ENCODE assay signal across 1 fruit fly cellular context in the genomic region with DNA sequence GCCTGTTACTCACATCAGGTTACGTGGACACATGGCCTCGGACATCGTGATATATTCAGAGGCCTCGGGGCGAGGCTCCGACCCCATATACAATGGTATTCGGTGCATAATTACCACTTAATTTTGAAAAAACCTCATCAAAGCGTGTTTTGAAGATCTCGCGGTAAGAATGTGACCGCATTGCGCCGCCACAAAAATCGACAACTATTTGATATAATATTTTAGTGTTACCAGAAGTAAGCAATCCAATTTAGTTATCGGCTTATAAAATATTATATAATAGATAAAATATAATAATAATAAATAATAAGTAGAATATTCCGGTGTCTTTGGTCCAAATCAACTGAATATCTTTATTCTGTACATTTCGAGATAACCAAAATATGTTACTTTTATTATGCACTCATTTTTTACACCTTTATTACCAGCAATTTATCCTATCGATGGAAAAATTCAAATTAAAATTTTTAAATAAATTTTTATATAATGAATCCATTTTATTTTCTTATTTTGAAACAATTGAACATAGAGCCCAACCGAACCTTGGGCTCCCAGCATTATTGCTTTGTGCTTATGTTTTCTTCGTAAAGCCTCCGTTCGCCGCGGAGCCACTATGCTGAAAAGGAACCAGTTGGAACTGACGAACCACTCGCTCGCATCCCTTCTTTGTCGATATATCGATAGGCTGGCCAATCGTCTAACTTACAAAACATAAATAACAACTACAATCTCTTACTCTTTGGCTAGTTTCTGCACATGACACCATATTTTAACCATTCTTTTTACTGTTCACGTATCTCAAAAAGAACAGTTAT.
A peak's percentile ranks its signal among the peaks of the same experiment; 100 is the strongest.
TF ChIP-seq lines count a peak whose summit lies in the region.

A gene (minus strand): TSS at position 211 of the 815 bp plus-strand sequence.
A gene (plus strand): TSS at position 690 of the 815 bp plus-strand sequence.

TF ChIP-seq in whole organism, embryonic, 481 proteins besides CTCF, POLR2A, EP300 and RAD21 (continued from another document and continues in another):
- TF ChIP-seq amos (GFP tag; IDR thresholded peaks at IDR 0.05; lab: Robert Waterston, UW; ENCODE audit: partially characterized antibody) (peak; percentile 86), CG17385 (GFP tag; optimal IDR thresholded peaks at IDR 0.05; lab: Kevin White, UChicago) (no peak), Ssrp (tag; optimal IDR thresholded peaks at IDR 0.05; lab: Kevin White, UChicago) (no peak), HHEX (GFP tag; optimal IDR thresholded peaks at IDR 0.05; lab: Kevin White, UChicago) (no peak), CG14441 (GFP tag; IDR thresholded peaks at IDR 0.05; lab: Robert Waterston, UW) (no peak), Atf-2 (GFP tag; optimal IDR thresholded peaks at IDR 0.05; lab: Kevin White, UChicago) (no peak), Fer3 (tag; optimal IDR thresholded peaks at IDR 0.05; lab: Kevin White, UChicago) (no peak), CG18619 (GFP tag; optimal IDR thresholded peaks at IDR 0.05; lab: Kevin White, UChicago) (no peak), vvl (GFP tag; IDR thresholded peaks at IDR 0.05; lab: Robert Waterston, UW) (no peak), CG1792 (GFP tag; optimal IDR thresholded peaks at IDR 0.05; lab: Kevin White, UChicago) (no peak), abd-A (tag; optimal IDR thresholded peaks at IDR 0.05; lab: Kevin White, UChicago) (no peak), CG31224 (GFP tag; IDR thresholded peaks at IDR 0.05; lab: Robert Waterston, UW) (no peak), Sry-δ (GFP tag; optimal IDR thresholded peaks at IDR 0.05; lab: Kevin White, UChicago) (peak; percentile 77), CG15479 (GFP tag; optimal IDR thresholded peaks at IDR 0.05; lab: Kevin White, UChicago) (no peak), CG18476 (GFP tag; optimal IDR thresholded peaks at IDR 0.05; lab: Kevin White, UChicago) (no peak), CG7271 (tag; optimal IDR thresholded peaks at IDR 0.05; lab: Kevin White, UChicago) (no peak), inv (GFP tag; IDR thresholded peaks at IDR 0.05; lab: Robert Waterston, UW; ENCODE audit: partially characterized antibody) (peak; percentile 79), unc-4 (GFP tag; IDR thresholded peaks at IDR 0.05; lab: Robert Waterston, UW; ENCODE audit: partially characterized antibody) (peak; percentile 81), zen2 (GFP tag; IDR thresholded peaks at IDR 0.05; lab: Robert Waterston, UW; ENCODE audit: partially characterized antibody) (peak; percentile 69), CG6791 (GFP tag; IDR thresholded peaks at IDR 0.05; lab: Robert Waterston, UW; ENCODE audit: partially characterized antibody) (peak; percentile 87), lola (GFP tag; optimal IDR thresholded peaks at IDR 0.05; lab: Kevin White, UChicago) (no peak), CG12391 (tag; optimal IDR thresholded peaks at IDR 0.05; lab: Kevin White, UChicago) (peak; percentile 49), CG10543 (GFP tag; optimal IDR thresholded peaks at IDR 0.05; lab: Kevin White, UChicago) (peak; percentile 1), Oaz (GFP tag; IDR thresholded peaks at IDR 0.05; lab: Robert Waterston, UW) (no peak), CG6683 (GFP tag; optimal IDR thresholded peaks at IDR 0.05; lab: Kevin White, UChicago) (no peak), dpn (GFP tag; optimal IDR thresholded peaks at IDR 0.05; lab: Kevin White, UChicago) (peak in 1 of 2 experiments; percentile 34), luna (GFP tag; optimal IDR thresholded peaks at IDR 0.05; lab: Kevin White, UChicago) (peak; percentile 3), CG11085 (GFP tag; IDR thresholded peaks at IDR 0.05; lab: Robert Waterston, UW) (no peak), row (GFP tag; IDR thresholded peaks at IDR 0.05; lab: Robert Waterston, UW) (peak; percentile 89), CG18764 (GFP tag; optimal IDR thresholded peaks at IDR 0.05; lab: Kevin White, UChicago) (no peak), ac (GFP tag; optimal IDR thresholded peaks at IDR 0.05; lab: Kevin White, UChicago) (no peak), crol (GFP tag; IDR thresholded peaks at IDR 0.05; lab: Robert Waterston, UW) (no peak), PHDP (tag; optimal IDR thresholded peaks at IDR 0.05; lab: Kevin White, UChicago) (no peak), Six4 (GFP tag; optimal IDR thresholded peaks at IDR 0.05; lab: Kevin White, UChicago) (no peak), CG33213 (GFP tag; optimal IDR thresholded peaks at IDR 0.05; lab: Kevin White, UChicago) (peak; percentile 4), tna (GFP tag; IDR thresholded peaks at IDR 0.05; lab: Robert Waterston, UW; ENCODE audit: partially characterized antibody) (peak; percentile 80), CG3726 (GFP tag; IDR thresholded peaks at IDR 0.05; lab: Robert Waterston, UW) (no peak), fd64A (GFP tag; optimal IDR thresholded peaks at IDR 0.05; lab: Kevin White, UChicago) (no peak), CG16863 (GFP tag; optimal IDR thresholded peaks at IDR 0.05; lab: Kevin White, UChicago) (no peak), ken (GFP tag; IDR thresholded peaks at IDR 0.05; lab: Robert Waterston, UW) (no peak), sd (tag; optimal IDR thresholded peaks at IDR 0.05; lab: Kevin White, UChicago) (no peak), ase (GFP tag; IDR thresholded peaks at IDR 0.05; lab: Robert Waterston, UW) (no peak), Ets65A (GFP tag; lab: Kevin White, UChicago) (no peak), az2 (GFP tag; optimal IDR thresholded peaks at IDR 0.05; lab: Kevin White, UChicago) (no peak), CG12942 (GFP tag; optimal IDR thresholded peaks at IDR 0.05; lab: Kevin White, UChicago) (no peak), CG16813 (GFP tag; IDR thresholded peaks at IDR 0.05; lab: Robert Waterston, UW; ENCODE audit: partially characterized antibody) (peak; percentile 84), Hmr (GFP tag; optimal IDR thresholded peaks at IDR 0.05; lab: Kevin White, UChicago) (no peak), wek (GFP tag; optimal IDR thresholded peaks at IDR 0.05; lab: Kevin White, UChicago) (no peak), sisA (GFP tag; IDR thresholded peaks at IDR 0.05; lab: Robert Waterston, UW) (no peak), Gsc (GFP tag; IDR thresholded peaks at IDR 0.05; lab: Robert Waterston, UW) (no peak), CG4707 (GFP tag; optimal IDR thresholded peaks at IDR 0.05; lab: Kevin White, UChicago) (no peak), Nf-YB (GFP tag; optimal IDR thresholded peaks at IDR 0.05; lab: Kevin White, UChicago) (no peak), CG3407 (GFP tag; optimal IDR thresholded peaks at IDR 0.05; lab: Kevin White, UChicago) (no peak), CG9876 (GFP tag; optimal IDR thresholded peaks at IDR 0.05; lab: Kevin White, UChicago) (peak; percentile 15), CG10462 (GFP tag; optimal IDR thresholded peaks at IDR 0.05; lab: Kevin White, UChicago) (no peak), Sin3A (optimal IDR thresholded peaks at IDR 0.05; lab: Kevin White, UChicago) (no peak), CG42726 (GFP tag; IDR thresholded peaks at IDR 0.05; lab: Robert Waterston, UW; ENCODE audit: partially characterized antibody) (peak; percentile 86; the same call in 1 of the 2 replicates), CG11093 (GFP tag; IDR thresholded peaks at IDR 0.05; lab: Robert Waterston, UW) (no peak), sna (GFP tag; IDR thresholded peaks at IDR 0.05; lab: Robert Waterston, UW; ENCODE audit: partially characterized antibody) (peak; percentile 80), Mes4 (GFP tag; optimal IDR thresholded peaks at IDR 0.05; lab: Kevin White, UChicago) (no peak), D19A (tag; optimal IDR thresholded peaks at IDR 0.05; lab: Kevin White, UChicago) (no peak), trem (tag; optimal IDR thresholded peaks at IDR 0.05; lab: Kevin White, UChicago) (peak; percentile 66), CG14710 (tag; optimal IDR thresholded peaks at IDR 0.05; lab: Kevin White, UChicago) (peak; percentile 48), BtbVII (GFP tag; optimal IDR thresholded peaks at IDR 0.05; lab: Kevin White, UChicago) (no peak), Dref (GFP tag; IDR thresholded peaks at IDR 0.05; lab: Robert Waterston, UW) (peak; percentile 87), gem (tag; optimal IDR thresholded peaks at IDR 0.05; lab: Kevin White, UChicago) (no peak), ftz-f1 (GFP tag; optimal IDR thresholded peaks at IDR 0.05; lab: Kevin White, UChicago) (no peak), H2.0 (GFP tag; IDR thresholded peaks at IDR 0.05; lab: Robert Waterston, UW) (no peak), CG33557 (GFP tag; optimal IDR thresholded peaks at IDR 0.05; lab: Kevin White, UChicago) (no peak), Hmx (GFP tag; optimal IDR thresholded peaks at IDR 0.05; lab: Kevin White, UChicago) (no peak), CG13624 (GFP tag; optimal IDR thresholded peaks at IDR 0.05; lab: Kevin White, UChicago) (peak; percentile 18), fd3F (GFP tag; optimal IDR thresholded peaks at IDR 0.05; lab: Kevin White, UChicago) (no peak), tap (tag; optimal IDR thresholded peaks at IDR 0.05; lab: Kevin White, UChicago) (no peak), CG13296 (GFP tag; optimal IDR thresholded peaks at IDR 0.05; lab: Kevin White, UChicago) (no peak), Mad (GFP tag; optimal IDR thresholded peaks at IDR 0.05; lab: Kevin White, UChicago) (no peak), stwl (tag; optimal IDR thresholded peaks at IDR 0.05; lab: Kevin White, UChicago) (peak; percentile 17), HLH4C (GFP tag; IDR thresholded peaks at IDR 0.05; lab: Robert Waterston, UW; ENCODE audit: partially characterized antibody) (peak; percentile 80), Dip3 (GFP tag; optimal IDR thresholded peaks at IDR 0.05; lab: Kevin White, UChicago) (no peak), rib (GFP tag; IDR thresholded peaks at IDR 0.05; lab: Robert Waterston, UW) (no peak), slou (GFP tag; optimal IDR thresholded peaks at IDR 0.05; lab: Kevin White, UChicago) (no peak), CG18011 (GFP tag; optimal IDR thresholded peaks at IDR 0.05; lab: Kevin White, UChicago) (no peak), NK7.1 (GFP tag; optimal IDR thresholded peaks at IDR 0.05; lab: Kevin White, UChicago) (no peak), CG2678 (tag; optimal IDR thresholded peaks at IDR 0.05; lab: Kevin White, UChicago) (no peak), ind (GFP tag; optimal IDR thresholded peaks at IDR 0.05; lab: Kevin White, UChicago) (peak; percentile 3), crp (GFP tag; optimal IDR thresholded peaks at IDR 0.05; lab: Kevin White, UChicago) (no peak), Hr3 (GFP tag; optimal IDR thresholded peaks at IDR 0.05; lab: Kevin White, UChicago) (no peak), Hr78 (GFP tag; optimal IDR thresholded peaks at IDR 0.05; lab: Kevin White, UChicago) (no peak), esg (GFP tag; conservative IDR thresholded peaks at IDR 0.05; lab: Robert Waterston, UW) (no peak), CG8924 (tag; optimal IDR thresholded peaks at IDR 0.05; lab: Kevin White, UChicago) (no peak), Sry-β (GFP tag; optimal IDR thresholded peaks at IDR 0.05; lab: Kevin White, UChicago) (peak; percentile 58), CG12104 (GFP tag; optimal IDR thresholded peaks at IDR 0.05; lab: Kevin White, UChicago) (peak; percentile 9), gro (GFP tag; optimal IDR thresholded peaks at IDR 0.05; lab: Kevin White, UChicago) (peak; percentile 27), Trl (optimal IDR thresholded peaks at IDR 0.05; lab: Kevin White, UChicago) (no peak), Trl (GFP tag; optimal IDR thresholded peaks at IDR 0.05; lab: Kevin White, UChicago) (no peak), E2f2 (GFP tag; IDR thresholded peaks at IDR 0.05; lab: Robert Waterston, UW) (peak; percentile 80), CG4328 (GFP tag; optimal IDR thresholded peaks at IDR 0.05; lab: Kevin White, UChicago) (no peak), CG4617 (GFP tag; optimal IDR thresholded peaks at IDR 0.05; lab: Kevin White, UChicago; ENCODE audit: borderline replicate concordance) (no peak), B-H2 (GFP tag; optimal IDR thresholded peaks at IDR 0.05; lab: Kevin White, UChicago) (no peak), CG17359 (tag; optimal IDR thresholded peaks at IDR 0.05; lab: Kevin White, UChicago) (no peak), nom (GFP tag; optimal IDR thresholded peaks at IDR 0.05; lab: Kevin White, UChicago) (no peak), CG17328 (GFP tag; IDR thresholded peaks at IDR 0.05; lab: Robert Waterston, UW) (no peak), CG12155 (GFP tag; optimal IDR thresholded peaks at IDR 0.05; lab: Kevin White, UChicago) (peak; percentile 23), CG10274 (GFP tag; optimal IDR thresholded peaks at IDR 0.05; lab: Kevin White, UChicago) (no peak), CG11723 (GFP tag; optimal IDR thresholded peaks at IDR 0.05; lab: Kevin White, UChicago) (no peak), CG1832 (GFP tag; optimal IDR thresholded peaks at IDR 0.05; lab: Kevin White, UChicago) (no peak), Xrp1 (GFP tag; IDR thresholded peaks at IDR 0.05; lab: Robert Waterston, UW) (peak; percentile 18; the same call in 1 of the 2 replicates), exex (tag; optimal IDR thresholded peaks at IDR 0.05; lab: Kevin White, UChicago) (no peak), CG3847 (GFP tag; IDR thresholded peaks at IDR 0.05; lab: Robert Waterston, UW) (no peak), dmrt99B (tag; optimal IDR thresholded peaks at IDR 0.05; lab: Kevin White, UChicago) (no peak), MBD-R2 (GFP tag; IDR thresholded peaks at IDR 0.05; lab: Robert Waterston, UW) (peak; percentile 72), mirr (GFP tag; optimal IDR thresholded peaks at IDR 0.05; lab: Kevin White, UChicago) (no peak), odd (GFP tag; optimal IDR thresholded peaks at IDR 0.05; lab: Kevin White, UChicago) (no peak), CG14965 (GFP tag; optimal IDR thresholded peaks at IDR 0.05; lab: Kevin White, UChicago; ENCODE audit: borderline replicate concordance) (no peak), lilli (GFP tag; optimal IDR thresholded peaks at IDR 0.05; lab: Kevin White, UChicago) (peak; percentile 32), HLH54F (GFP tag; optimal IDR thresholded peaks at IDR 0.05; lab: Kevin White, UChicago) (peak; percentile 5), CG32767 (GFP tag; IDR thresholded peaks at IDR 0.05; lab: Robert Waterston, UW) (no peak), nmo (GFP tag; optimal IDR thresholded peaks at IDR 0.05; lab: Kevin White, UChicago) (no peak), CG17568 (GFP tag; optimal IDR thresholded peaks at IDR 0.05; lab: Kevin White, UChicago) (no peak), ash1 (GFP tag; optimal IDR thresholded peaks at IDR 0.05; lab: Kevin White, UChicago) (no peak), Nf-YC (tag; optimal IDR thresholded peaks at IDR 0.05; lab: Kevin White, UChicago) (no peak), CG2199 (GFP tag; IDR thresholded peaks at IDR 0.05; lab: Robert Waterston, UW) (no peak), Dad (GFP tag; optimal IDR thresholded peaks at IDR 0.05; lab: Kevin White, UChicago) (no peak), Doc2 (GFP tag; IDR thresholded peaks at IDR 0.05; lab: Robert Waterston, UW) (no peak), H15 (GFP tag; IDR thresholded peaks at IDR 0.05; lab: Robert Waterston, UW) (no peak), Taf1 (GFP tag; IDR thresholded peaks at IDR 0.05; lab: Robert Waterston, UW) (no peak), Hr39 (optimal IDR thresholded peaks at IDR 0.05; lab: Kevin White, UChicago) (no peak)
